Worm (Caenorhabditis elegans) whole organism, L2 larva: Measurements from ENCODE around the gene B0001.8.
A peak's percentile ranks its signal among the peaks of the same experiment; 100 is the strongest.
"Not testable (repeated sequence)": the region's sequence is repeated elsewhere in the genome, so short reads cannot be mapped to it uniquely, and the experiment has no call there.

Experiments
- C34F6.9 ChIP-seq: fragments of 150-350 bp; optimal IDR thresholded peaks from 2 replicates; lab custom pipeline; 2014; ENCODE audit warnings: missing biosample characterization, missing genetic modification characterization
- F13H6.1 ChIP-seq: sonication (generic microtip); optimal IDR thresholded peaks from 2 replicates; lab custom pipeline; 2016; ENCODE audit warnings: missing genetic modification characterization, missing compliant biosample characterization
- Y55F3AM.14 ChIP-seq: fragments of 200-800 bp; sonication (Bioruptor generic); optimal IDR thresholded peaks from 2 replicates; lab custom pipeline; 2018; ENCODE audit warnings: mild to moderate bottlenecking, missing genetic modification characterization, missing compliant biosample characterization
- ZK546.5 ChIP-seq: sonication (generic microtip); optimal IDR thresholded peaks from 2 replicates; lab custom pipeline; 2017; ENCODE audit warnings: missing biosample characterization, missing genetic modification characterization
- aly-2 ChIP-seq: fragments of 150-350 bp; optimal IDR thresholded peaks from 2 replicates; lab custom pipeline; 2014; ENCODE audit warnings: missing biosample characterization, missing genetic modification characterization
- ceh-82 ChIP-seq: fragments of 150-350 bp; optimal IDR thresholded peaks from 2 replicates; lab custom pipeline; 2014; ENCODE audit warnings: missing biosample characterization, missing genetic modification characterization
- dmd-4 ChIP-seq: sonication (generic microtip); optimal IDR thresholded peaks from 2 replicates; lab custom pipeline; 2017; ENCODE audit warnings: missing biosample characterization, missing genetic modification characterization
- egl-27 ChIP-seq: sonication (generic microtip); optimal IDR thresholded peaks from 3 replicates; lab custom pipeline; 2017; ENCODE audit warnings: missing biosample characterization, missing genetic modification reagents, missing genetic modification characterization
- elt-1 ChIP-seq: fragments of 150-350 bp; optimal IDR thresholded peaks from 2 replicates; lab custom pipeline; 2014; ENCODE audit warnings: missing biosample characterization, missing genetic modification characterization
- elt-3 ChIP-seq: sonication (generic microtip); optimal IDR thresholded peaks from 2 replicates; lab custom pipeline; 2017; ENCODE audit warnings: missing biosample characterization, missing genetic modification characterization
- fos-1 ChIP-seq: fragments of 150-350 bp; optimal IDR thresholded peaks from 2 replicates; lab custom pipeline; 2014; ENCODE audit warnings: missing biosample characterization, missing genetic modification characterization
- gmeb-1 ChIP-seq: fragments of 150-350 bp; optimal IDR thresholded peaks from 2 replicates; lab custom pipeline; 2014; ENCODE audit warnings: missing biosample characterization, missing genetic modification characterization
- lin-39 ChIP-seq: fragments of 150-350 bp; optimal IDR thresholded peaks from 2 replicates; lab custom pipeline; 2014; ENCODE audit warnings: missing biosample characterization, missing genetic modification reagents, missing genetic modification characterization
- lsy-2 ChIP-seq, 2 experiments: fragments of 150-350 bp in 1 of 2; sonication (generic microtip) in 1 of 2; optimal IDR thresholded peaks; 2 replicates each; lab custom pipeline; 2014 to 2017; ENCODE audit warnings: missing biosample characterization in 2 of 2, missing genetic modification characterization in 2 of 2
- mab-5 ChIP-seq: fragments of 150-350 bp; optimal IDR thresholded peaks from 2 replicates; lab custom pipeline; 2014; ENCODE audit warnings: missing biosample characterization, missing genetic modification characterization
- mbf-1 ChIP-seq: sonication (generic microtip); optimal IDR thresholded peaks from 2 replicates; lab custom pipeline; 2017; ENCODE audit warnings: missing biosample characterization, missing genetic modification characterization
- nhr-10 ChIP-seq: sonication (generic microtip); optimal IDR thresholded peaks from 2 replicates; lab custom pipeline; 2017; ENCODE audit warnings: missing biosample characterization, missing genetic modification characterization
- nhr-11 ChIP-seq: fragments of 150-350 bp; optimal IDR thresholded peaks from 2 replicates; lab custom pipeline; 2014; ENCODE audit warnings: missing biosample characterization, missing genetic modification characterization
- nhr-12 ChIP-seq: fragments of 150-350 bp; optimal IDR thresholded peaks from 2 replicates; lab custom pipeline; 2014; ENCODE audit warnings: missing biosample characterization, missing genetic modification characterization
- nhr-129 ChIP-seq: fragments of 150-350 bp; optimal IDR thresholded peaks from 2 replicates; lab custom pipeline; 2014; ENCODE audit warnings: missing biosample characterization, missing genetic modification characterization
- nhr-21 ChIP-seq: fragments of 150-350 bp; optimal IDR thresholded peaks from 2 replicates; lab custom pipeline; 2014; ENCODE audit warnings: missing biosample characterization, missing genetic modification characterization
- nhr-23 ChIP-seq: fragments of 150-350 bp; optimal IDR thresholded peaks from 2 replicates; lab custom pipeline; 2014; ENCODE audit warnings: missing biosample characterization, missing genetic modification reagents, missing genetic modification characterization
- nhr-25 ChIP-seq: fragments of 150-350 bp; sonication (generic microtip); optimal IDR thresholded peaks from 3 replicates; lab custom pipeline; 2014; ENCODE audit warnings: missing biosample characterization, missing genetic modification characterization
- nhr-6 ChIP-seq: fragments of 150-350 bp; optimal IDR thresholded peaks from 2 replicates; lab custom pipeline; 2014; ENCODE audit warnings: missing biosample characterization, missing genetic modification characterization
- nhr-77 ChIP-seq: fragments of 150-350 bp; optimal IDR thresholded peaks from 2 replicates; lab custom pipeline; 2014; ENCODE audit warnings: missing biosample characterization, missing genetic modification characterization
- peb-1 ChIP-seq: fragments of 150-350 bp; optimal IDR thresholded peaks from 2 replicates; lab custom pipeline; 2014; ENCODE audit warnings: missing biosample characterization, missing genetic modification characterization
- sem-4 ChIP-seq: fragments of 150-350 bp; optimal IDR thresholded peaks from 2 replicates; lab custom pipeline; 2014; ENCODE audit warnings: missing biosample characterization, missing genetic modification reagents, missing genetic modification characterization
- skn-1 ChIP-seq: sonication (generic microtip); optimal IDR thresholded peaks from 2 replicates; lab custom pipeline; 2017; ENCODE audit warnings: missing biosample characterization, missing genetic modification characterization
- sma-3 ChIP-seq: sonication (generic microtip); optimal IDR thresholded peaks from 2 replicates; lab custom pipeline; 2016; ENCODE audit warnings: missing genetic modification reagents, missing genetic modification characterization, missing compliant biosample characterization
- unc-39 ChIP-seq: fragments of 150-350 bp; optimal IDR thresholded peaks from 2 replicates; lab custom pipeline; 2014; ENCODE audit warnings: missing biosample characterization, missing genetic modification characterization
- unc-55 ChIP-seq: fragments of 150-350 bp; sonication (generic microtip); optimal IDR thresholded peaks from 3 replicates; lab custom pipeline; 2014; ENCODE audit warnings: missing biosample characterization, missing genetic modification reagents, missing genetic modification characterization
- unc-62 ChIP-seq: fragments of 150-350 bp; optimal IDR thresholded peaks from 2 replicates; lab custom pipeline; 2014; ENCODE audit warnings: missing biosample characterization, missing genetic modification reagents, missing genetic modification characterization
- zag-1 ChIP-seq: fragments of 150-350 bp; optimal IDR thresholded peaks from 2 replicates; lab custom pipeline; 2014; ENCODE audit warnings: missing biosample characterization, missing genetic modification characterization
- ztf-1 ChIP-seq: fragments of 200-800 bp; sonication (Bioruptor generic); conservative IDR thresholded peaks from 2 replicates; pipeline ENCODE4 v1.3.6; 2022; ENCODE audit warnings: missing genetic modification characterization, missing compliant biosample characterization

B0001.8 gene

ce11 chrIV:12140959-12141358 lies at the start of gene B0001.8:
Gene B0001.8 (minus strand): TSS chrIV:12141059.
- TF ChIP-seq nhr-11 (tag; lab: Kevin White, UChicago) (no peak), aly-2 (no peak), unc-55 (GFP tag; lab: Kevin White, UChicago) (no peak), unc-39 (no peak), C34F6.9 (tag; lab: Kevin White, UChicago) (no peak), dmd-4 (tag; lab: Kevin White, UChicago) (no peak), unc-62 (GFP tag; lab: Kevin White, UChicago) (no peak), nhr-129 (tag; lab: Kevin White, UChicago) (no peak), zag-1 (tag; lab: Kevin White, UChicago) (no peak), peb-1 (tag; lab: Kevin White, UChicago) (no peak), elt-1 (tag; lab: Kevin White, UChicago) (no peak), lin-39 (no peak), nhr-12 (tag; lab: Kevin White, UChicago) (no peak), nhr-21 (no peak), egl-27 (tag; lab: Kevin White, UChicago) (no peak), mab-5 (tag; lab: Kevin White, UChicago) (no peak), nhr-23 (tag; lab: Kevin White, UChicago) (no peak)

- TF ChIP-seq ztf-1; ZK546.5 (tag; lab: Kevin White, UChicago); F13H6.1 (tag; lab: Kevin White, UChicago): not testable (repeated sequence)
- TF ChIP-seq, all 48 proteins: peak for 0; not testable (repeated sequence) for 48
Measured at ce11 chrIV:12178235-12178634, 37.4 kb upstream of the B0001.8 start, which contains the start of gene nlr-1. Gene nlr-1 (minus strand): TSS chrIV:12178335.

- TF ChIP-seq peb-1 (tag; lab: Kevin White, UChicago) (no peak), unc-55 (GFP tag; lab: Kevin White, UChicago) (no peak), gmeb-1 (tag; lab: Kevin White, UChicago) (no peak), lin-39 (no peak), fos-1 (no peak), nhr-12 (tag; lab: Kevin White, UChicago) (no peak), nhr-77 (no peak), unc-62 (GFP tag; lab: Kevin White, UChicago) (no peak), sem-4 (tag; lab: Kevin White, UChicago) (no peak), dmd-4 (tag; lab: Kevin White, UChicago) (no peak), elt-1 (tag; lab: Kevin White, UChicago) (no peak), zag-1 (tag; lab: Kevin White, UChicago) (no peak)
Measured at ce11 chrIV:12167944-12168343, 27.1 kb upstream of the B0001.8 start, which contains the start of gene F20B10.3. Gene F20B10.3 (plus strand): TSS chrIV:12168244.

- TF ChIP-seq peb-1 (tag; lab: Kevin White, UChicago) (no peak), nhr-11 (tag; lab: Kevin White, UChicago) (no peak), elt-3 (tag; lab: Kevin White, UChicago) (no peak), nhr-129 (tag; lab: Kevin White, UChicago) (peak; percentile 50)
Measured at ce11 chrIV:12165432-12166078, 24.7 kb upstream of the B0001.8 start.

- TF ChIP-seq Y55F3AM.14 (GFP tag; lab: Kevin White, UChicago) (no peak), sem-4 (tag; lab: Kevin White, UChicago) (no peak), mab-5 (tag; lab: Kevin White, UChicago) (no peak), sma-3 (GFP tag; lab: Kevin White, UChicago) (no peak), mbf-1 (tag; lab: Kevin White, UChicago) (no peak), dmd-4 (tag; lab: Kevin White, UChicago) (no peak), nhr-10 (tag; lab: Kevin White, UChicago) (no peak), aly-2 (no peak), nhr-6 (tag; lab: Kevin White, UChicago) (no peak), ceh-82 (no peak), lsy-2 (tag; optimal IDR thresholded peaks at IDR 0.05; lab: Kevin White, UChicago) (no peak), peb-1 (tag; lab: Kevin White, UChicago) (no peak), lin-39 (no peak), skn-1 (tag; lab: Kevin White, UChicago) (no peak), ZK546.5 (tag; lab: Kevin White, UChicago) (no peak), unc-55 (GFP tag; lab: Kevin White, UChicago) (no peak), nhr-23 (tag; lab: Kevin White, UChicago) (no peak), nhr-25 (no peak), nhr-129 (tag; lab: Kevin White, UChicago) (no peak)
Measured at ce11 chrIV:12162732-12163131, 21.9 kb upstream of the B0001.8 start.
